Fruit fly (Drosophila melanogaster) whole organism, embryonic: ENCODE data around the gene Rbbp5.
A peak's percentile ranks its signal among the peaks of the same experiment; 100 is the strongest.

Experiments used
- BtbVII ChIP-seq: fragments of 200-800 bp; sonication (Bioruptor generic); optimal IDR thresholded peaks from 3 replicates; lab custom pipeline; 2017; ENCODE audit warnings: missing biosample characterization, mild to moderate bottlenecking, missing genetic modification characterization
- CG10147 ChIP-seq: fragments of 200-800 bp; sonication (Bioruptor generic); optimal IDR thresholded peaks from 2 replicates; lab custom pipeline; 2019; ENCODE audit warnings: missing biosample characterization, mild to moderate bottlenecking, missing genetic modification characterization, moderate library complexity
- CG10565 ChIP-seq: fragments of 200-800 bp; sonication (Bioruptor generic); optimal IDR thresholded peaks from 3 replicates; lab custom pipeline; 2016; ENCODE audit warnings: missing biosample characterization, mild to moderate bottlenecking, missing genetic modification characterization
- CG10959 ChIP-seq: fragments of 200-800 bp; sonication (Bioruptor generic); IDR thresholded peaks from 2 replicates; pipeline ENCODE4 v1.3.6; 2022; ENCODE audit warnings: missing biosample characterization, missing genetic modification characterization
- CG12942 ChIP-seq: fragments of 200-800 bp; sonication (Bioruptor generic); optimal IDR thresholded peaks from 3 replicates; lab custom pipeline; 2016; ENCODE audit warnings: missing biosample characterization, missing genetic modification characterization
- CG14710 ChIP-seq: fragments of 200-800 bp; sonication (Bioruptor generic); optimal IDR thresholded peaks from 3 replicates; lab custom pipeline; 2019; ENCODE audit warnings: missing biosample characterization, mild to moderate bottlenecking, missing genetic modification characterization, moderate library complexity
- CG16815 ChIP-seq: fragments of 200-800 bp; sonication (Bioruptor generic); optimal IDR thresholded peaks from 3 replicates; lab custom pipeline; 2017; ENCODE audit warnings: missing biosample characterization, mild to moderate bottlenecking, missing genetic modification characterization
- CG17359 ChIP-seq: fragments of 200-800 bp; sonication (Bioruptor generic); optimal IDR thresholded peaks from 3 replicates; lab custom pipeline; 2018; ENCODE audit warnings: missing biosample characterization, mild to moderate bottlenecking, missing genetic modification characterization, moderate library complexity
- CG2116 ChIP-seq: fragments of 200-800 bp; sonication (Bioruptor generic); optimal IDR thresholded peaks from 3 replicates; lab custom pipeline; 2018; ENCODE audit warnings: missing biosample characterization, mild to moderate bottlenecking, missing genetic modification characterization
- CG2712 ChIP-seq: fragments of 200-800 bp; optimal IDR thresholded peaks from 3 replicates; lab custom pipeline; 2019; ENCODE audit warnings: missing biosample characterization, mild to moderate bottlenecking, missing genetic modification characterization, moderate library complexity
- CG30020 ChIP-seq: fragments of 200-800 bp; optimal IDR thresholded peaks from 2 replicates; lab custom pipeline; 2019; ENCODE audit warnings: missing biosample characterization, mild to moderate bottlenecking, missing genetic modification characterization, moderate library complexity
- CG4707 ChIP-seq: fragments of 200-800 bp; sonication (Bioruptor generic); optimal IDR thresholded peaks from 2 replicates; lab custom pipeline; 2018; ENCODE audit warnings: missing biosample characterization, mild to moderate bottlenecking, missing genetic modification characterization, moderate library complexity
- CG5245 ChIP-seq: fragments of 200-800 bp; sonication (Bioruptor generic); optimal IDR thresholded peaks from 3 replicates; lab custom pipeline; 2016; ENCODE audit warnings: missing biosample characterization, missing genetic modification characterization
- CG6791 ChIP-seq: fragments of 200-800 bp; sonication (Bioruptor generic); IDR thresholded peaks from 3 replicates; pipeline ENCODE4 v1.3.6; 2022; ENCODE audit warnings: missing biosample characterization, missing genetic modification characterization; ENCODE audit not compliant: partially characterized antibody
- CG7372 ChIP-seq: fragments of 200-800 bp; sonication (Bioruptor generic); IDR thresholded peaks from 2 replicates; pipeline ENCODE4 v1.3.6; 2022; ENCODE audit warnings: missing biosample characterization, missing genetic modification characterization
- CG8089 ChIP-seq: fragments of 200-800 bp; sonication (Bioruptor generic); optimal IDR thresholded peaks from 3 replicates; lab custom pipeline; 2016; ENCODE audit warnings: missing biosample characterization, missing genetic modification characterization
- CrebB ChIP-seq: fragments of 200-800 bp; sonication (Bioruptor generic); optimal IDR thresholded peaks from 3 replicates; lab custom pipeline; 2018; ENCODE audit warnings: missing biosample characterization, mild to moderate bottlenecking, missing genetic modification characterization
- Fer1 ChIP-seq: fragments of 200-800 bp; sonication (Bioruptor generic); optimal IDR thresholded peaks from 2 replicates; lab custom pipeline; 2017; ENCODE audit warnings: missing biosample characterization, mild to moderate bottlenecking, missing genetic modification characterization
- Fer3 ChIP-seq: fragments of 200-800 bp; sonication (Bioruptor generic); optimal IDR thresholded peaks from 2 replicates; lab custom pipeline; 2018; ENCODE audit warnings: missing biosample characterization, mild to moderate bottlenecking, missing genetic modification characterization, moderate library complexity
- Gug ChIP-seq: fragments of 200-800 bp; sonication (Bioruptor generic); IDR thresholded peaks from 4 replicates; pipeline ENCODE4 v1.3.6; 2022; ENCODE audit warnings: missing biosample characterization, missing genetic modification characterization
- Lhr ChIP-seq: fragments of 200-800 bp; sonication (Bioruptor generic); optimal IDR thresholded peaks from 3 replicates; lab custom pipeline; 2017; ENCODE audit warnings: mild to moderate bottlenecking, missing biosample characterization, missing genetic modification reagents, missing genetic modification characterization
- Med ChIP-seq: fragments of 200-800 bp; sonication (Bioruptor generic); peaks from one replicate; lab custom pipeline; 2016; ENCODE audit warnings: missing biosample characterization, missing genetic modification characterization, mild to moderate bottlenecking, inconsistent platforms, moderate library complexity
- NC2α ChIP-seq: fragments of 200-800 bp; sonication (Bioruptor generic); optimal IDR thresholded peaks from 2 replicates; lab custom pipeline; 2016; ENCODE audit warnings: missing biosample characterization, missing genetic modification characterization
- Optix ChIP-seq: fragments of 200-800 bp; sonication (Bioruptor generic); IDR thresholded peaks from 3 replicates; pipeline ENCODE4 v1.3.6; 2022; ENCODE audit warnings: missing biosample characterization, missing genetic modification characterization
- PHDP ChIP-seq: fragments of 200-800 bp; sonication (Bioruptor generic); optimal IDR thresholded peaks from 3 replicates; lab custom pipeline; 2018; ENCODE audit warnings: missing biosample characterization, mild to moderate bottlenecking, missing genetic modification characterization, moderate library complexity
- Rx ChIP-seq: fragments of 200-800 bp; sonication (Bioruptor generic); IDR thresholded peaks from 2 replicates; pipeline ENCODE4 v1.3.6; 2022; ENCODE audit warnings: missing biosample characterization, missing genetic modification characterization
- Six4 ChIP-seq: fragments of 200-800 bp; sonication (Bioruptor generic); optimal IDR thresholded peaks from 2 replicates; lab custom pipeline; 2016; ENCODE audit warnings: missing biosample characterization, missing genetic modification characterization
- Xrp1 ChIP-seq: fragments of 200-800 bp; sonication (Bioruptor generic); IDR thresholded peaks from 2 replicates; pipeline ENCODE4 v1.3.6; 2022; ENCODE audit warnings: missing biosample characterization, missing genetic modification characterization
- YL-1 ChIP-seq: fragments of 200-800 bp; sonication (Bioruptor generic); optimal IDR thresholded peaks from 3 replicates; lab custom pipeline; 2017; ENCODE audit warnings: missing biosample characterization, mild to moderate bottlenecking, missing genetic modification characterization
- bbx ChIP-seq: fragments of 200-800 bp; sonication (Bioruptor generic); IDR thresholded peaks from 2 replicates; pipeline ENCODE4 v1.3.6; 2022; ENCODE audit warnings: missing biosample characterization, missing genetic modification characterization; ENCODE audit not compliant: partially characterized antibody
- chinmo ChIP-seq: fragments of 200-800 bp; sonication (Bioruptor generic); IDR thresholded peaks from 4 replicates; pipeline ENCODE4 v1.3.6; 2022; ENCODE audit warnings: missing biosample characterization, missing genetic modification characterization; ENCODE audit not compliant: partially characterized antibody
- chm ChIP-seq: fragments of 200-800 bp; sonication (Bioruptor generic); IDR thresholded peaks from 2 replicates; pipeline ENCODE4 v1.3.6; 2022; ENCODE audit warnings: missing biosample characterization, missing genetic modification characterization
- croc ChIP-seq: fragments of 200-800 bp; sonication (Bioruptor generic); conservative IDR thresholded peaks from 3 replicates; pipeline ENCODE4 v1.3.6; 2022; ENCODE audit warnings: missing biosample characterization, missing genetic modification characterization
- danr ChIP-seq: fragments of 200-800 bp; sonication (Bioruptor generic); IDR thresholded peaks from 2 replicates; pipeline ENCODE4 v1.3.6; 2022; ENCODE audit warnings: missing biosample characterization, missing genetic modification characterization
- ewg ChIP-seq: fragments of 200-800 bp; sonication (Bioruptor generic); optimal IDR thresholded peaks from 3 replicates; lab custom pipeline; 2017; ENCODE audit warnings: mild to moderate bottlenecking, missing biosample characterization, missing genetic modification reagents, missing genetic modification characterization
- hbn ChIP-seq: fragments of 200-800 bp; sonication (Bioruptor generic); IDR thresholded peaks from 2 replicates; pipeline ENCODE4 v1.3.6; 2022; ENCODE audit warnings: missing biosample characterization, missing genetic modification characterization; ENCODE audit not compliant: partially characterized antibody
- kay ChIP-seq: fragments of 200-800 bp; sonication (Bioruptor generic); optimal IDR thresholded peaks from 2 replicates; lab custom pipeline; 2016; ENCODE audit warnings: missing biosample characterization, missing genetic modification characterization
- lab ChIP-seq: fragments of 200-800 bp; sonication (Bioruptor generic); optimal IDR thresholded peaks from 3 replicates; lab custom pipeline; 2017; ENCODE audit warnings: missing biosample characterization, missing genetic modification characterization, mild to moderate bottlenecking, moderate library complexity, missing genetic modification reagents
- lilli ChIP-seq: fragments of 200-800 bp; sonication (Bioruptor generic); optimal IDR thresholded peaks from 3 replicates; lab custom pipeline; 2016; ENCODE audit warnings: missing biosample characterization, missing genetic modification characterization
- luna ChIP-seq: fragments of 200-800 bp; sonication (Bioruptor generic); optimal IDR thresholded peaks from 2 replicates; lab custom pipeline; 2016; ENCODE audit warnings: missing biosample characterization, missing genetic modification characterization
- pan ChIP-seq, 4 experiments: fragments of >200 bp in 3 of 4; fragments of 200-800 bp in 1 of 4; sonication (Bioruptor generic) in 1 of 4; optimal IDR thresholded peaks in 3 of 4; IDR thresholded peaks in 1 of 4; 2 replicates each; pipeline versions ENCODE4 v1.3.6 to Lab custom; 2017 to 2022; ENCODE audit warnings: missing biosample characterization in 2 of 4, missing genetic modification characterization in 2 of 4, mixed read lengths in 1 of 4
- phol ChIP-seq: fragments of 200-800 bp; sonication (Bioruptor generic); optimal IDR thresholded peaks from 3 replicates; lab custom pipeline; 2018; ENCODE audit warnings: missing biosample characterization, mild to moderate bottlenecking, missing genetic modification characterization, moderate library complexity
- run ChIP-seq: fragments of 200-800 bp; sonication (Bioruptor generic); optimal IDR thresholded peaks from 3 replicates; lab custom pipeline; 2018; ENCODE audit warnings: missing biosample characterization, mild to moderate bottlenecking, missing genetic modification characterization
- scrt ChIP-seq: fragments of 200-800 bp; sonication (Bioruptor generic); optimal IDR thresholded peaks from 2 replicates; lab custom pipeline; 2018; ENCODE audit warnings: missing biosample characterization, mild to moderate bottlenecking, missing genetic modification characterization, moderate library complexity
- toy ChIP-seq: fragments of 200-800 bp; sonication (Bioruptor generic); IDR thresholded peaks from 2 replicates; pipeline ENCODE4 v1.3.6; 2022; ENCODE audit warnings: missing biosample characterization, missing genetic modification characterization
- twi ChIP-seq: fragments of 200-800 bp; optimal IDR thresholded peaks from 2 replicates; lab custom pipeline; 2019; ENCODE audit warnings: missing biosample characterization, mild to moderate bottlenecking, missing genetic modification characterization, moderate library complexity
- zen ChIP-seq: fragments of 200-800 bp; sonication (Bioruptor generic); optimal IDR thresholded peaks from 3 replicates; lab custom pipeline; 2018; ENCODE audit warnings: missing biosample characterization, mild to moderate bottlenecking, missing genetic modification characterization, moderate library complexity
- zf30C ChIP-seq: fragments of 200-800 bp; sonication (Bioruptor generic); optimal IDR thresholded peaks from 3 replicates; lab custom pipeline; 2018; ENCODE audit warnings: missing biosample characterization, mild to moderate bottlenecking, missing genetic modification characterization

Rbbp5 gene

dm6 chr3L:20395257-20395909 lies 47.6 kb upstream of the Rbbp5 start (continued):
- TF ChIP-seq CG5245 (GFP tag; lab: Kevin White, UChicago) (no peak), NC2α (GFP tag; lab: Kevin White, UChicago) (no peak), CG17359 (tag; lab: Kevin White, UChicago) (no peak), Six4 (no peak), PHDP (peak; percentile 27), CG12942 (GFP tag; lab: Kevin White, UChicago) (no peak), BtbVII (GFP tag; lab: Kevin White, UChicago) (peak; percentile 65), CG16815 (GFP tag; lab: Kevin White, UChicago) (peak; percentile 49)

- TF ChIP-seq ewg (GFP tag; lab: Kevin White, UChicago) (no peak), CG30020 (tag; lab: Kevin White, UChicago) (peak; percentile 9), hbn (GFP tag; lab: Robert Waterston, UW) (peak; percentile 32; the same call in 1 of the 2 replicates), CG8089 (no peak), CG4707 (GFP tag; lab: Kevin White, UChicago) (no peak), scrt (GFP tag; lab: Kevin White, UChicago) (no peak), CrebB (tag; lab: Kevin White, UChicago) (no peak), bbx (peak; percentile 44; the same call in 1 of the 2 replicates), Gug (GFP tag; lab: Robert Waterston, UW) (no peak), chm (GFP tag; lab: Robert Waterston, UW) (no peak), CG10959 (GFP tag; lab: Robert Waterston, UW) (no peak), kay (no peak), toy (no peak), lilli (GFP tag; lab: Kevin White, UChicago) (no peak), danr (no peak), CG10565 (GFP tag; lab: Kevin White, UChicago) (no peak), twi (tag; lab: Kevin White, UChicago) (no peak), YL-1 (GFP tag; lab: Kevin White, UChicago) (peak; percentile 58), luna (no peak), croc (GFP tag; lab: Robert Waterston, UW) (no peak), Fer1 (no peak), run (no peak), pan (optimal IDR thresholded peaks at IDR 0.05; lab: Kevin White, UChicago) (no peak), pan (GFP tag; optimal IDR thresholded peaks at IDR 0.05 in 1 of 2, IDR thresholded peaks at IDR 0.05 in 1 of 2) (no peak), chinmo (GFP tag; lab: Robert Waterston, UW) (no peak), CG7372 (GFP tag; lab: Robert Waterston, UW) (no peak), CG10147 (no peak), CG2712 (no peak), Optix (GFP tag; lab: Robert Waterston, UW) (0 out of 3 replicates have a peak, but pooled peaks have one; percentile 23), CG2116 (GFP tag; lab: Kevin White, UChicago) (peak; percentile 82), zf30C (GFP tag; lab: Kevin White, UChicago) (no peak), Fer3 (no peak), phol (tag; lab: Kevin White, UChicago) (no peak), Xrp1 (no peak), CG6791 (GFP tag; lab: Robert Waterston, UW) (no peak), Rx (GFP tag; lab: Robert Waterston, UW) (no peak), zen (tag; lab: Kevin White, UChicago) (no peak), lab (GFP tag; lab: Kevin White, UChicago) (peak; percentile 3), Lhr (no peak), CG14710 (tag; lab: Kevin White, UChicago) (peak; percentile 21), Med (peak; percentile 65)
Measured at dm6 chr3L:20393357-20393756, 45.6 kb upstream of the Rbbp5 start, which contains the start of gene CG33969. CG33969 (minus strand) TSS chr3L:20393553.
